Fruit fly (Drosophila melanogaster) whole organism, embryonic: ENCODE measurements around the gene Hip14.

Experiments used
- Abd-B ChIP-seq: fragments of 200-800 bp; sonication (Bioruptor generic); optimal IDR thresholded peaks from 2 replicates; lab custom pipeline; 2018; ENCODE audit warnings: missing biosample characterization, mild to moderate bottlenecking, missing genetic modification characterization, moderate library complexity
- B-H1 ChIP-seq: fragments of 200-800 bp; sonication (Bioruptor generic); IDR thresholded peaks from 3 replicates; pipeline ENCODE4 v1.3.6; 2022; ENCODE audit warnings: missing biosample characterization, missing genetic modification characterization
- BEAF-32 ChIP-seq: fragments of 200-800 bp; sonication (Bioruptor generic); optimal IDR thresholded peaks from 3 replicates; lab custom pipeline; 2017; ENCODE audit warnings: missing biosample characterization, missing genetic modification characterization, mild to moderate bottlenecking, moderate library complexity, missing genetic modification reagents
- CG10267 ChIP-seq: fragments of 200-800 bp; sonication (Bioruptor generic); optimal IDR thresholded peaks from 2 replicates; lab custom pipeline; 2018; ENCODE audit warnings: missing biosample characterization, mild to moderate bottlenecking, missing genetic modification characterization, moderate library complexity
- CG13287 ChIP-seq: fragments of 200-800 bp; sonication (Bioruptor generic); IDR thresholded peaks from 2 replicates; pipeline ENCODE4 v1.3.6; 2022; ENCODE audit warnings: missing biosample characterization, missing genetic modification characterization; ENCODE audit not compliant: partially characterized antibody
- CG14710 ChIP-seq: fragments of 200-800 bp; sonication (Bioruptor generic); optimal IDR thresholded peaks from 3 replicates; lab custom pipeline; 2019; ENCODE audit warnings: missing biosample characterization, mild to moderate bottlenecking, missing genetic modification characterization, moderate library complexity
- CG15514 ChIP-seq: fragments of 200-800 bp; sonication (Bioruptor generic); optimal IDR thresholded peaks from 3 replicates; lab custom pipeline; 2017; ENCODE audit warnings: missing biosample characterization, missing genetic modification characterization, mild to moderate bottlenecking, moderate library complexity, missing genetic modification reagents
- CG15601 ChIP-seq: fragments of 200-800 bp; sonication (Bioruptor generic); optimal IDR thresholded peaks from 3 replicates; lab custom pipeline; 2019; ENCODE audit warnings: missing biosample characterization, mild to moderate bottlenecking, missing genetic modification characterization, moderate library complexity
- CG15696 ChIP-seq: fragments of 200-800 bp; sonication (Bioruptor generic); optimal IDR thresholded peaks from 2 replicates; lab custom pipeline; 2019; ENCODE audit warnings: missing biosample characterization, mild to moderate bottlenecking, missing genetic modification characterization, moderate library complexity
- CG17186 ChIP-seq: fragments of 200-800 bp; sonication (Bioruptor generic); optimal IDR thresholded peaks from 3 replicates; lab custom pipeline; 2017; ENCODE audit warnings: missing biosample characterization, missing genetic modification reagents, missing genetic modification characterization
- CG18262 ChIP-seq: fragments of 200-800 bp; optimal IDR thresholded peaks from 3 replicates; lab custom pipeline; 2019; ENCODE audit warnings: missing biosample characterization, mild to moderate bottlenecking, missing genetic modification characterization, moderate library complexity
- CG2116 ChIP-seq: fragments of 200-800 bp; sonication (Bioruptor generic); optimal IDR thresholded peaks from 3 replicates; lab custom pipeline; 2018; ENCODE audit warnings: missing biosample characterization, mild to moderate bottlenecking, missing genetic modification characterization
- CG2129 ChIP-seq: fragments of 200-800 bp; sonication (Bioruptor generic); IDR thresholded peaks from 2 replicates; pipeline ENCODE4 v1.3.6; 2022; ENCODE audit warnings: missing biosample characterization, missing genetic modification characterization; ENCODE audit not compliant: partially characterized antibody
- CG30020 ChIP-seq: fragments of 200-800 bp; optimal IDR thresholded peaks from 2 replicates; lab custom pipeline; 2019; ENCODE audit warnings: missing biosample characterization, mild to moderate bottlenecking, missing genetic modification characterization, moderate library complexity
- CG30403 ChIP-seq: fragments of 200-800 bp; sonication (Bioruptor generic); optimal IDR thresholded peaks from 3 replicates; lab custom pipeline; 2016; ENCODE audit warnings: missing biosample characterization, missing genetic modification characterization
- CG31441 ChIP-seq: fragments of 200-800 bp; sonication (Bioruptor generic); IDR thresholded peaks from 2 replicates; pipeline ENCODE4 v1.3.6; 2022; ENCODE audit warnings: missing biosample characterization, missing genetic modification characterization
- CG6254 ChIP-seq: fragments of 200-800 bp; sonication (Bioruptor generic); optimal IDR thresholded peaks from 3 replicates; lab custom pipeline; 2017; ENCODE audit warnings: mild to moderate bottlenecking, missing biosample characterization, missing genetic modification reagents, missing genetic modification characterization
- CG6765 ChIP-seq: fragments of 200-800 bp; sonication (Bioruptor generic); optimal IDR thresholded peaks from 3 replicates; lab custom pipeline; 2017; ENCODE audit warnings: missing biosample characterization, mild to moderate bottlenecking, missing genetic modification characterization
- CG8388 ChIP-seq: fragments of 200-800 bp; sonication (Bioruptor generic); optimal IDR thresholded peaks from 2 replicates; lab custom pipeline; 2019; ENCODE audit warnings: missing biosample characterization, mild to moderate bottlenecking, missing genetic modification characterization, moderate library complexity
- CG8924 ChIP-seq: fragments of 200-800 bp; optimal IDR thresholded peaks from 3 replicates; lab custom pipeline; 2019; ENCODE audit warnings: missing biosample characterization, mild to moderate bottlenecking, missing genetic modification characterization, moderate library complexity
- CG9797 ChIP-seq: fragments of 200-800 bp; sonication (Bioruptor generic); optimal IDR thresholded peaks from 3 replicates; lab custom pipeline; 2018; ENCODE audit warnings: missing biosample characterization, mild to moderate bottlenecking, missing genetic modification characterization
- CHES-1-like ChIP-seq: fragments of 200-800 bp; sonication (Bioruptor generic); optimal IDR thresholded peaks from 2 replicates; lab custom pipeline; 2016; ENCODE audit warnings: missing biosample characterization, missing genetic modification characterization
- Dp ChIP-seq: fragments of 200-800 bp; sonication (Bioruptor generic); optimal IDR thresholded peaks from 2 replicates; lab custom pipeline; 2018; ENCODE audit warnings: missing biosample characterization, mild to moderate bottlenecking, missing genetic modification characterization, moderate library complexity
- Ets97D ChIP-seq: fragments of 200-800 bp; sonication (Bioruptor generic); optimal IDR thresholded peaks from 3 replicates; lab custom pipeline; 2016; ENCODE audit warnings: missing biosample characterization, missing genetic modification characterization
- Gsc ChIP-seq: fragments of 200-800 bp; sonication (Bioruptor generic); IDR thresholded peaks from 2 replicates; pipeline ENCODE4 v1.3.6; 2022; ENCODE audit warnings: missing biosample characterization, missing genetic modification characterization
- HmgD ChIP-seq: fragments of 200-800 bp; sonication (Bioruptor generic); optimal IDR thresholded peaks from 3 replicates; lab custom pipeline; 2016; ENCODE audit warnings: missing biosample characterization, missing genetic modification characterization
- HmgZ ChIP-seq: fragments of 200-800 bp; sonication (Bioruptor generic); optimal IDR thresholded peaks from 2 replicates; lab custom pipeline; 2018; ENCODE audit warnings: missing biosample characterization, mild to moderate bottlenecking, missing genetic modification characterization
- Lhr ChIP-seq: fragments of 200-800 bp; sonication (Bioruptor generic); optimal IDR thresholded peaks from 3 replicates; lab custom pipeline; 2017; ENCODE audit warnings: mild to moderate bottlenecking, missing biosample characterization, missing genetic modification reagents, missing genetic modification characterization
- MBD-R2 ChIP-seq: fragments of 200-800 bp; sonication (Bioruptor generic); IDR thresholded peaks from 2 replicates; pipeline ENCODE4 v1.3.6; 2022; ENCODE audit warnings: missing biosample characterization, missing genetic modification characterization
- MESR4 ChIP-seq: fragments of 200-800 bp; sonication (Bioruptor generic); optimal IDR thresholded peaks from 2 replicates; lab custom pipeline; 2018; ENCODE audit warnings: missing biosample characterization, mild to moderate bottlenecking, missing genetic modification characterization, moderate library complexity
- Meics ChIP-seq: fragments of 200-800 bp; sonication (Bioruptor generic); optimal IDR thresholded peaks from 2 replicates; lab custom pipeline; 2017; ENCODE audit warnings: missing biosample characterization, mild to moderate bottlenecking, missing genetic modification characterization
- NC2α ChIP-seq: fragments of 200-800 bp; sonication (Bioruptor generic); optimal IDR thresholded peaks from 2 replicates; lab custom pipeline; 2016; ENCODE audit warnings: missing biosample characterization, missing genetic modification characterization
- Nf-YC ChIP-seq: fragments of 200-800 bp; optimal IDR thresholded peaks from 3 replicates; lab custom pipeline; 2019; ENCODE audit warnings: missing biosample characterization, mild to moderate bottlenecking, missing genetic modification characterization, moderate library complexity
- Scr ChIP-seq: fragments of 200-800 bp; sonication (Bioruptor generic); IDR thresholded peaks from 2 replicates; pipeline ENCODE4 v1.3.6; 2022; ENCODE audit warnings: missing biosample characterization, missing genetic modification characterization; ENCODE audit not compliant: partially characterized antibody
- Sox100B ChIP-seq: fragments of 200-800 bp; sonication (Bioruptor generic); optimal IDR thresholded peaks from 3 replicates; lab custom pipeline; 2018; ENCODE audit warnings: missing biosample characterization, mild to moderate bottlenecking, missing genetic modification characterization
- Trl ChIP-seq, 3 experiments: fragments of >200 bp in 2 of 3; fragments of 200-800 bp in 1 of 3; sonication (Bioruptor generic) in 1 of 3; optimal IDR thresholded peaks; 2 replicates in 1 of 3; 3 replicates in 2 of 3; lab custom pipeline; 2016 to 2017; ENCODE audit warnings: missing biosample characterization in 1 of 3, missing genetic modification characterization in 1 of 3
- gfzf ChIP-seq: fragments of 200-800 bp; sonication (Bioruptor generic); optimal IDR thresholded peaks from 2 replicates; lab custom pipeline; 2016; ENCODE audit warnings: missing biosample characterization, mild to moderate bottlenecking, missing genetic modification characterization, moderate library complexity
- grau ChIP-seq: fragments of 200-800 bp; optimal IDR thresholded peaks from 3 replicates; lab custom pipeline; 2019; ENCODE audit warnings: missing biosample characterization, mild to moderate bottlenecking, missing genetic modification characterization, moderate library complexity
- knrl ChIP-seq: fragments of 200-800 bp; sonication (Bioruptor generic); IDR thresholded peaks from 3 replicates; pipeline ENCODE4 v1.3.6; 2022; ENCODE audit warnings: missing biosample characterization, missing genetic modification characterization; ENCODE audit not compliant: partially characterized antibody
- lmd ChIP-seq: fragments of 200-800 bp; sonication (Bioruptor generic); IDR thresholded peaks from 2 replicates; pipeline ENCODE4 v1.3.6; 2022; ENCODE audit warnings: missing biosample characterization, missing genetic modification characterization
- nmo ChIP-seq: fragments of 200-800 bp; sonication (Bioruptor generic); optimal IDR thresholded peaks from 2 replicates; lab custom pipeline; 2018; ENCODE audit warnings: missing biosample characterization, mild to moderate bottlenecking, missing genetic modification characterization, moderate library complexity
- pita ChIP-seq: fragments of 200-800 bp; sonication (Bioruptor generic); optimal IDR thresholded peaks from 2 replicates; lab custom pipeline; 2017; ENCODE audit warnings: missing biosample characterization, mild to moderate bottlenecking, missing genetic modification characterization
- sc ChIP-seq, 3 experiments: fragments of >200 bp in 2 of 3; fragments of 200-800 bp in 1 of 3; sonication (Bioruptor generic) in 1 of 3; optimal IDR thresholded peaks; 2 replicates in 2 of 3; 3 replicates in 1 of 3; lab custom pipeline; 2017; ENCODE audit warnings: mild to moderate bottlenecking in 1 of 3, missing biosample characterization in 1 of 3, missing genetic modification characterization in 1 of 3, missing genetic modification reagents in 1 of 3
- sd ChIP-seq: fragments of 200-800 bp; sonication (Bioruptor generic); optimal IDR thresholded peaks from 3 replicates; lab custom pipeline; 2018; ENCODE audit warnings: missing biosample characterization, mild to moderate bottlenecking, missing genetic modification characterization, moderate library complexity
- sob ChIP-seq: fragments of 200-800 bp; sonication (Bioruptor generic); IDR thresholded peaks from 2 replicates; pipeline ENCODE4 v1.3.6; 2022; ENCODE audit warnings: missing biosample characterization, missing genetic modification characterization
- sr ChIP-seq: fragments of 200-800 bp; sonication (Bioruptor generic); IDR thresholded peaks from 3 replicates; pipeline ENCODE4 v1.3.6; 2022; ENCODE audit warnings: missing biosample characterization, missing genetic modification characterization
- trem ChIP-seq: fragments of 200-800 bp; optimal IDR thresholded peaks from 3 replicates; lab custom pipeline; 2019; ENCODE audit warnings: missing biosample characterization, mild to moderate bottlenecking, missing genetic modification characterization, moderate library complexity

The Hip14 gene

DNA sequence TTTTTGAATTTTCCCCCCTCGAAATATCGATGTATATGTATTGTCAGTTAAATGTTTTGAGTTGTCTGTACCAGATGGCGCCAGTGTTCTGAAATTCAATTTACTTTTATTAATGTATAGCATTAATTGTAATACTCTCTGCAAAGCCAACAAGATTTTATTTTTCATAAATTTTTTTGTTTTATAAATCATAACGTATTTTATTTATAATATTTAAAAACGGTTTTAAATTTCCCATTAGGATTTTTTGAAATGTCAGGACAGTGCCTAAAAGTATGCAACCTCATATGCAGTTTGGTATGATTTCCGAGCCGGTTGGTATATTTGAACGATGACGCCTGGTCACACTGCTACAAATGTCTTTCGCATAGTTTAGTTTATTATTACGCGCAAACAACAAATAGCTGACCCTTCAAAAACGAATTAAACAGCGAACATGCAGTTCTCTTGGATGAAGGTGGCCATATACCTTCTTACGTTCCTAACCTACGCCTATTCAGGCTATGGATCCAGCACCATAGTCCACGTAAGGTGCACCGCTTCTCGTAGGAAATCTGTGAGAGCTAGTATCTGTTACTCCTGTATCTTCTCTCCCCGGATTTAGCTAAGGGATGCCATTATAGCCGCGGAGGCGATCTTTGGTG lies 33.1 kb upstream of the Hip14 start, which contains the start of the genes Pka-C3 and GXIVsPLA2 (continued):
- TF ChIP-seq nmo (GFP tag; lab: Kevin White, UChicago) (peak; percentile 27), CG14710 (tag; lab: Kevin White, UChicago) (peak; percentile 56), MESR4 (GFP tag; lab: Kevin White, UChicago) (peak; percentile 72), Nf-YC (peak; percentile 26), Lhr (GFP tag; lab: Kevin White, UChicago) (peak; percentile 72), HmgD (GFP tag; lab: Kevin White, UChicago) (no peak), CG15696 (peak; percentile 19), sob (GFP tag; lab: Robert Waterston, UW) (no peak), Gsc (GFP tag; lab: Robert Waterston, UW) (no peak), lmd (GFP tag; lab: Robert Waterston, UW) (no peak), HmgZ (tag; lab: Kevin White, UChicago) (peak; percentile 16), NC2α (GFP tag; lab: Kevin White, UChicago) (no peak), CG6254 (GFP tag; lab: Kevin White, UChicago) (peak; percentile 33), sr (GFP tag; lab: Robert Waterston, UW) (no peak), BEAF-32 (peak; percentile 53), CG9797 (GFP tag; lab: Kevin White, UChicago) (peak; percentile 83), CG30403 (no peak), Sox100B (GFP tag; lab: Kevin White, UChicago) (peak; percentile 24), knrl (peak; percentile 45; the same call in 1 of the 3 replicates), MBD-R2 (GFP tag; lab: Robert Waterston, UW) (peak; percentile 65; the same call in 1 of the 2 replicates), CG8388 (GFP tag; lab: Kevin White, UChicago) (peak; percentile 0), CG13287 (GFP tag; lab: Robert Waterston, UW) (peak; percentile 37; the same call in 1 of the 2 replicates), gfzf (GFP tag; lab: Kevin White, UChicago) (peak; percentile 74), CG15601 (tag; lab: Kevin White, UChicago) (peak; percentile 46), CG6765 (no peak), Meics (GFP tag; lab: Kevin White, UChicago) (peak; percentile 5), CG2116 (GFP tag; lab: Kevin White, UChicago) (peak; percentile 55), Scr (0 out of 2 replicates have a peak, but pooled peaks have one; percentile 34), Trl (optimal IDR thresholded peaks at IDR 0.05; lab: Kevin White, UChicago) (no peak), Trl (GFP tag; optimal IDR thresholded peaks at IDR 0.05; lab: Kevin White, UChicago) (no peak), CG31441 (GFP tag; lab: Robert Waterston, UW) (peak; percentile 49; the same call in 1 of the 2 replicates), trem (peak; percentile 64), sd (tag; lab: Kevin White, UChicago) (peak; percentile 77), Abd-B (peak; percentile 7), grau (tag; lab: Kevin White, UChicago) (peak; percentile 31), CG18262 (tag; lab: Kevin White, UChicago) (peak; percentile 35), sc (optimal IDR thresholded peaks at IDR 0.05; lab: Kevin White, UChicago) (no peak), sc (GFP tag; optimal IDR thresholded peaks at IDR 0.05; lab: Kevin White, UChicago) (no peak), CG17186 (GFP tag; lab: Kevin White, UChicago) (no peak), pita (GFP tag; lab: Kevin White, UChicago) (peak; percentile 29), Ets97D (peak; percentile 25), CG8924 (tag; lab: Kevin White, UChicago) (peak; percentile 32), CHES-1-like (GFP tag; lab: Kevin White, UChicago) (no peak), CG10267 (tag; lab: Kevin White, UChicago) (peak; percentile 66), CG15514 (GFP tag; lab: Kevin White, UChicago) (peak; percentile 24), B-H1 (GFP tag; lab: Robert Waterston, UW) (no peak), CG2129 (GFP tag; lab: Robert Waterston, UW) (no peak), Dp (GFP tag; lab: Kevin White, UChicago) (peak; percentile 88), CG30020 (peak; percentile 36)
